Fruit fly (Drosophila melanogaster) whole organism, embryonic: ENCODE data around the gene Cdc7.

Experiments used
- CG10431 ChIP-seq: fragments of 200-800 bp; sonication (Bioruptor generic); optimal IDR thresholded peaks from 3 replicates; lab custom pipeline; 2018; ENCODE audit warnings: missing biosample characterization, mild to moderate bottlenecking, missing genetic modification characterization
- CG11504 ChIP-seq: fragments of 200-800 bp; sonication (Bioruptor generic); optimal IDR thresholded peaks from 3 replicates; lab custom pipeline; 2019; ENCODE audit warnings: missing biosample characterization, mild to moderate bottlenecking, missing genetic modification characterization, moderate library complexity
- CG12219 ChIP-seq: fragments of 200-800 bp; sonication (Bioruptor generic); optimal IDR thresholded peaks from 3 replicates; lab custom pipeline; 2018; ENCODE audit warnings: missing biosample characterization, mild to moderate bottlenecking, missing genetic modification characterization
- CG13894 ChIP-seq: fragments of 200-800 bp; sonication (Bioruptor generic); optimal IDR thresholded peaks from 3 replicates; lab custom pipeline; 2018; ENCODE audit warnings: missing biosample characterization, mild to moderate bottlenecking, missing genetic modification characterization, moderate library complexity
- CG14710 ChIP-seq: fragments of 200-800 bp; sonication (Bioruptor generic); optimal IDR thresholded peaks from 3 replicates; lab custom pipeline; 2019; ENCODE audit warnings: missing biosample characterization, mild to moderate bottlenecking, missing genetic modification characterization, moderate library complexity
- CG15269 ChIP-seq: fragments of 200-800 bp; sonication (Bioruptor generic); optimal IDR thresholded peaks from 2 replicates; lab custom pipeline; 2018; ENCODE audit warnings: missing biosample characterization, mild to moderate bottlenecking, missing genetic modification characterization, moderate library complexity
- CG16813 ChIP-seq: fragments of 200-800 bp; sonication (Bioruptor generic); IDR thresholded peaks from 3 replicates; pipeline ENCODE4 v1.3.6; 2022; ENCODE audit warnings: missing biosample characterization, missing genetic modification characterization; ENCODE audit not compliant: partially characterized antibody
- CG17802 ChIP-seq: fragments of 200-800 bp; sonication (Bioruptor generic); optimal IDR thresholded peaks from 2 replicates; lab custom pipeline; 2018; ENCODE audit warnings: missing biosample characterization, mild to moderate bottlenecking, missing genetic modification characterization, moderate library complexity
- CG17829 ChIP-seq: fragments of 200-800 bp; optimal IDR thresholded peaks from 2 replicates; lab custom pipeline; 2019; ENCODE audit warnings: missing biosample characterization, mild to moderate bottlenecking, missing genetic modification characterization, moderate library complexity
- CG2712 ChIP-seq: fragments of 200-800 bp; optimal IDR thresholded peaks from 3 replicates; lab custom pipeline; 2019; ENCODE audit warnings: missing biosample characterization, mild to moderate bottlenecking, missing genetic modification characterization, moderate library complexity
- CG32532 ChIP-seq: fragments of 200-800 bp; sonication (Bioruptor generic); IDR thresholded peaks from 2 replicates; pipeline ENCODE4 v1.3.6; 2022; ENCODE audit warnings: missing biosample characterization, missing genetic modification characterization
- CG4404 ChIP-seq: fragments of 200-800 bp; sonication (Bioruptor generic); IDR thresholded peaks from 2 replicates; pipeline ENCODE4 v1.3.6; 2022; ENCODE audit warnings: missing biosample characterization, missing genetic modification characterization
- CG6791 ChIP-seq: fragments of 200-800 bp; sonication (Bioruptor generic); IDR thresholded peaks from 3 replicates; pipeline ENCODE4 v1.3.6; 2022; ENCODE audit warnings: missing biosample characterization, missing genetic modification characterization; ENCODE audit not compliant: partially characterized antibody
- CG8290 ChIP-seq, 3 experiments: fragments of 200-800 bp; sonication (Bioruptor generic); optimal IDR thresholded peaks; 2 replicates each; lab custom pipeline; 2016 to 2019; ENCODE audit warnings: missing biosample characterization in 3 of 3, missing genetic modification characterization in 3 of 3, mild to moderate bottlenecking in 2 of 3, moderate library complexity in 1 of 3
- CTCF ChIP-seq: fragments of 200-800 bp; sonication (Bioruptor generic); optimal IDR thresholded peaks from 2 replicates; lab custom pipeline; 2017; ENCODE audit warnings: missing biosample characterization, mild to moderate bottlenecking, missing genetic modification characterization, moderate library complexity
- Dad ChIP-seq: fragments of 200-800 bp; sonication (Bioruptor generic); optimal IDR thresholded peaks from 3 replicates; lab custom pipeline; 2016; ENCODE audit warnings: missing biosample characterization, missing genetic modification characterization
- Dfd ChIP-seq, 2 experiments: fragments of >200 bp; optimal IDR thresholded peaks; 2 replicates each; lab custom pipeline; 2017; ENCODE audit warnings: missing biosample characterization in 2 of 2, missing genetic modification characterization in 2 of 2
- Ets97D ChIP-seq: fragments of 200-800 bp; sonication (Bioruptor generic); optimal IDR thresholded peaks from 3 replicates; lab custom pipeline; 2016; ENCODE audit warnings: missing biosample characterization, missing genetic modification characterization
- Fer1 ChIP-seq: fragments of 200-800 bp; sonication (Bioruptor generic); optimal IDR thresholded peaks from 2 replicates; lab custom pipeline; 2017; ENCODE audit warnings: missing biosample characterization, mild to moderate bottlenecking, missing genetic modification characterization
- Gug ChIP-seq: fragments of 200-800 bp; sonication (Bioruptor generic); IDR thresholded peaks from 4 replicates; pipeline ENCODE4 v1.3.6; 2022; ENCODE audit warnings: missing biosample characterization, missing genetic modification characterization
- H15 ChIP-seq: fragments of 200-800 bp; sonication (Bioruptor generic); IDR thresholded peaks from 3 replicates; pipeline ENCODE4 v1.3.6; 2022; ENCODE audit warnings: missing biosample characterization, missing genetic modification characterization
- HLH4C ChIP-seq: fragments of 200-800 bp; sonication (Bioruptor generic); IDR thresholded peaks from 3 replicates; pipeline ENCODE4 v1.3.6; 2022; ENCODE audit warnings: missing biosample characterization, missing genetic modification characterization; ENCODE audit not compliant: partially characterized antibody
- Lim3 ChIP-seq: fragments of 200-800 bp; sonication (Bioruptor generic); IDR thresholded peaks from 2 replicates; pipeline ENCODE4 v1.3.6; 2022; ENCODE audit warnings: missing biosample characterization, missing genetic modification characterization
- Lpt ChIP-seq: fragments of >200 bp; optimal IDR thresholded peaks from 2 replicates; lab custom pipeline; 2018; ENCODE audit warnings: missing biosample characterization, missing genetic modification characterization
- MESR4 ChIP-seq: fragments of 200-800 bp; sonication (Bioruptor generic); optimal IDR thresholded peaks from 2 replicates; lab custom pipeline; 2018; ENCODE audit warnings: missing biosample characterization, mild to moderate bottlenecking, missing genetic modification characterization, moderate library complexity
- NC2α ChIP-seq: fragments of 200-800 bp; sonication (Bioruptor generic); optimal IDR thresholded peaks from 2 replicates; lab custom pipeline; 2016; ENCODE audit warnings: missing biosample characterization, missing genetic modification characterization
- Nf-YA ChIP-seq: fragments of 200-800 bp; sonication (Bioruptor generic); IDR thresholded peaks from 2 replicates; pipeline ENCODE4 v1.3.6; 2022; ENCODE audit warnings: missing biosample characterization, missing genetic modification characterization
- Opbp ChIP-seq: fragments of 200-800 bp; sonication (Bioruptor generic); IDR thresholded peaks from 3 replicates; pipeline ENCODE4 v1.3.6; 2022; ENCODE audit warnings: missing biosample characterization, missing genetic modification characterization; ENCODE audit not compliant: partially characterized antibody
- Scr ChIP-seq: fragments of 200-800 bp; sonication (Bioruptor generic); IDR thresholded peaks from 2 replicates; pipeline ENCODE4 v1.3.6; 2022; ENCODE audit warnings: missing biosample characterization, missing genetic modification characterization; ENCODE audit not compliant: partially characterized antibody
- Sox102F ChIP-seq: fragments of 200-800 bp; sonication (Bioruptor generic); optimal IDR thresholded peaks from 2 replicates; lab custom pipeline; 2018; ENCODE audit warnings: missing biosample characterization, mild to moderate bottlenecking, missing genetic modification characterization, moderate library complexity
- Xbp1 ChIP-seq: fragments of 200-800 bp; sonication (Bioruptor generic); optimal IDR thresholded peaks from 3 replicates; lab custom pipeline; 2016; ENCODE audit warnings: missing biosample characterization, mild to moderate bottlenecking, missing genetic modification characterization
- al ChIP-seq: fragments of 200-800 bp; sonication (Bioruptor generic); IDR thresholded peaks from 2 replicates; pipeline ENCODE4 v1.3.6; 2022; ENCODE audit warnings: missing biosample characterization, missing genetic modification characterization
- bbx ChIP-seq: fragments of 200-800 bp; sonication (Bioruptor generic); IDR thresholded peaks from 2 replicates; pipeline ENCODE4 v1.3.6; 2022; ENCODE audit warnings: missing biosample characterization, missing genetic modification characterization; ENCODE audit not compliant: partially characterized antibody
- bsh ChIP-seq, 2 experiments: fragments of 200-800 bp; sonication (Bioruptor generic); optimal IDR thresholded peaks; 2 replicates each; lab custom pipeline; 2017 to 2018; ENCODE audit warnings: mild to moderate bottlenecking in 2 of 2, missing biosample characterization in 2 of 2, missing genetic modification characterization in 2 of 2, moderate library complexity in 1 of 2
- chinmo ChIP-seq: fragments of 200-800 bp; sonication (Bioruptor generic); IDR thresholded peaks from 4 replicates; pipeline ENCODE4 v1.3.6; 2022; ENCODE audit warnings: missing biosample characterization, missing genetic modification characterization; ENCODE audit not compliant: partially characterized antibody
- crc ChIP-seq: fragments of 200-800 bp; sonication (Bioruptor generic); optimal IDR thresholded peaks from 2 replicates; lab custom pipeline; 2016; ENCODE audit warnings: missing biosample characterization, missing genetic modification characterization
- hbn ChIP-seq: fragments of 200-800 bp; sonication (Bioruptor generic); IDR thresholded peaks from 2 replicates; pipeline ENCODE4 v1.3.6; 2022; ENCODE audit warnings: missing biosample characterization, missing genetic modification characterization; ENCODE audit not compliant: partially characterized antibody
- insv ChIP-seq, 2 experiments: fragments of 200-800 bp; sonication (Bioruptor generic); optimal IDR thresholded peaks; 3 replicates each; lab custom pipeline; 2016 to 2018; ENCODE audit warnings: missing biosample characterization in 2 of 2, missing genetic modification characterization in 2 of 2
- mld ChIP-seq: fragments of 200-800 bp; sonication (Bioruptor generic); IDR thresholded peaks from 3 replicates; pipeline ENCODE4 v1.3.6; 2022; ENCODE audit warnings: missing biosample characterization, missing genetic modification characterization; ENCODE audit not compliant: partially characterized antibody
- oc ChIP-seq: fragments of 200-800 bp; sonication (Bioruptor generic); optimal IDR thresholded peaks from 2 replicates; lab custom pipeline; 2018; ENCODE audit warnings: missing biosample characterization, mild to moderate bottlenecking, missing genetic modification characterization, moderate library complexity
- p53 ChIP-seq: fragments of 200-800 bp; sonication (Bioruptor generic); optimal IDR thresholded peaks from 2 replicates; lab custom pipeline; 2016; ENCODE audit warnings: missing biosample characterization, missing genetic modification characterization
- row ChIP-seq: fragments of 200-800 bp; sonication (Bioruptor generic); IDR thresholded peaks from 3 replicates; pipeline ENCODE4 v1.3.6; 2022; ENCODE audit warnings: missing biosample characterization, missing genetic modification characterization
- sd ChIP-seq: fragments of 200-800 bp; sonication (Bioruptor generic); optimal IDR thresholded peaks from 3 replicates; lab custom pipeline; 2018; ENCODE audit warnings: missing biosample characterization, mild to moderate bottlenecking, missing genetic modification characterization, moderate library complexity
- sens ChIP-seq: fragments of 200-800 bp; sonication (Bioruptor generic); peaks from one replicate; lab custom pipeline; 2016; ENCODE audit warnings: missing biosample characterization, missing genetic modification characterization
- sna ChIP-seq: fragments of 200-800 bp; sonication (Bioruptor generic); IDR thresholded peaks from 2 replicates; pipeline ENCODE4 v1.3.6; 2022; ENCODE audit warnings: missing biosample characterization, missing genetic modification characterization; ENCODE audit not compliant: partially characterized antibody
- so ChIP-seq: fragments of 200-800 bp; sonication (Bioruptor generic); IDR thresholded peaks from 3 replicates; pipeline ENCODE4 v1.3.6; 2022; ENCODE audit warnings: missing biosample characterization, missing genetic modification characterization
- sr ChIP-seq: fragments of 200-800 bp; sonication (Bioruptor generic); IDR thresholded peaks from 3 replicates; pipeline ENCODE4 v1.3.6; 2022; ENCODE audit warnings: missing biosample characterization, missing genetic modification characterization
- tna ChIP-seq: fragments of 200-800 bp; sonication (Bioruptor generic); IDR thresholded peaks from 2 replicates; pipeline ENCODE4 v1.3.6; 2022; ENCODE audit warnings: missing biosample characterization, missing genetic modification characterization; ENCODE audit not compliant: partially characterized antibody
- yki ChIP-seq: fragments of >200 bp; optimal IDR thresholded peaks from 3 replicates; lab custom pipeline; 2018

The Cdc7 gene

DNA sequence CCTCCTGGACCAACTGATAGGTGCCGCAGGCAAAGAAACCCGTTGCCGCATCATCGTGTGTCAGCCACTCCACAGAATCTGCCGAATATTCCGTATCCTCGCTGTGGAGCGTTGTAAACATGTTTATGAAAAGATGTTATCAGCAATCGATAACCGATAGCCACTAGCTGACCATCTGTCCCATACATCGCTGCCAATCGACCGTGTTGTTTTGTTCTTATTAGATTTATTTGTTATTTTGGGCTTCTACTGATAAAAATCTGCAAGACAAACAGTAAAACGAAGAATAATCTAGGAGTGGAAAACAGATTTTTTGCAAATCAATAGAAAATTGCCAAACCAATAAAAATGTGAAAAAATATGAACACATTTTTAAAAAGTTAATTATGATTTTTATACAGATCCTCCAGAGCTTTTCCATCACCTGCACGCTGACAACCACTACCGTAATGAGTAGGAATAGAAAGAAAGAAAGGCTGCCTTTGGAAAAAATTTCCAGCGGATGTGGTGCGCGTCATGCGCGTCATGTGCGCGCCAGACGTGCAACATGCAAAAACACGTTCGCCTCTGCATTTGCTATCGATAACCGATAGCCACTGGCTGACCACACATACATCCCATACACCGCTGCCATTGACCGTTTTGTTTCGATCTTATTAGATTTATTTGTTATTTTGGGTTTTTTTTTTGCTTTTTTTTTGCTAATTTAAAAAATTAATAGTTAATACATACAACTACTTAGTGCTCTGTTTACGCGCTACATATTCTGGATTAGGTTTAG, 34.5 kb downstream of the Cdc7 start, which contains the start of gene CG3184 (continued):
- TF ChIP-seq HLH4C (GFP tag; lab: Robert Waterston, UW): peak; percentile 67
- peak in 1 of 2 experiments; percentile 76 for TF ChIP-seq insv (GFP tag; optimal IDR thresholded peaks at IDR 0.05; lab: Kevin White, UChicago)
- TF ChIP-seq sna (GFP tag; lab: Robert Waterston, UW): no peak
- no peak for TF ChIP-seq MESR4 (GFP tag; lab: Kevin White, UChicago)
- no peak for TF ChIP-seq Gug
- TF ChIP-seq CG12219 (GFP tag; lab: Kevin White, UChicago): no peak
- TF ChIP-seq CG15269 (tag; lab: Kevin White, UChicago): no peak
- 0 out of 3 replicates have a peak, but pooled peaks have one; percentile 13 for TF ChIP-seq row (GFP tag; lab: Robert Waterston, UW)
- TF ChIP-seq CG8290 (GFP tag; optimal IDR thresholded peaks at IDR 0.05; lab: Kevin White, UChicago): peak; percentile 25
- no peak for TF ChIP-seq CG8290 (tag; optimal IDR thresholded peaks at IDR 0.05; lab: Kevin White, UChicago)
- no peak for TF ChIP-seq CG17829
- peak; percentile 30; the same call in 2 of the 3 replicates for TF ChIP-seq Opbp (GFP tag; lab: Robert Waterston, UW)
- TF ChIP-seq CG2712 (tag; lab: Kevin White, UChicago): no peak
- TF ChIP-seq bbx (GFP tag; lab: Robert Waterston, UW): peak; percentile 57
- no peak for TF ChIP-seq Lpt (GFP tag; lab: Kevin White, UChicago)
- TF ChIP-seq sd: no peak
- peak; percentile 13 for TF ChIP-seq CG14710 (tag; lab: Kevin White, UChicago)
- TF ChIP-seq tna (GFP tag; lab: Robert Waterston, UW): peak; percentile 49
- no peak for TF ChIP-seq yki (lab: Kevin White, UChicago)
- no peak for TF ChIP-seq so (GFP tag; lab: Robert Waterston, UW)
- TF ChIP-seq chinmo: no peak
- TF ChIP-seq Dfd (GFP tag; optimal IDR thresholded peaks at IDR 0.05; lab: Kevin White, UChicago): no peak
- TF ChIP-seq mld (GFP tag; lab: Robert Waterston, UW): no peak; the same call in 2 of the 3 replicates
- TF ChIP-seq Xbp1: no peak
- TF ChIP-seq oc (tag; lab: Kevin White, UChicago): no peak
- TF ChIP-seq CG11504 (tag; lab: Kevin White, UChicago): no peak
- peak; percentile 71 for TF ChIP-seq CG6791
- TF ChIP-seq sr (GFP tag; lab: Robert Waterston, UW): 0 out of 3 replicates have a peak, but pooled peaks have one; percentile 25
- no peak for TF ChIP-seq CG32532 (GFP tag; lab: Robert Waterston, UW)
- no peak for TF ChIP-seq Dad
- TF ChIP-seq CG16813 (GFP tag; lab: Robert Waterston, UW): peak; percentile 45; the same call in 2 of the 3 replicates
- TF ChIP-seq CG4404: no peak
- no peak for TF ChIP-seq al (GFP tag; lab: Robert Waterston, UW)
- no peak for TF ChIP-seq CG10431 (GFP tag; lab: Kevin White, UChicago)
- peak; percentile 37 for TF ChIP-seq Ets97D (GFP tag; lab: Kevin White, UChicago)
- TF ChIP-seq Nf-YA: no peak
- TF ChIP-seq CG13894: no peak
- TF ChIP-seq p53 (GFP tag; lab: Kevin White, UChicago): peak; percentile 90
- TF ChIP-seq Scr: peak; percentile 54
- TF ChIP-seq bsh (GFP tag; optimal IDR thresholded peaks at IDR 0.05; lab: Kevin White, UChicago): no peak
- TF ChIP-seq Fer1 (GFP tag; lab: Kevin White, UChicago): no peak
- TF ChIP-seq Lim3 (GFP tag; lab: Robert Waterston, UW): no peak
- no peak for TF ChIP-seq H15 (GFP tag; lab: Robert Waterston, UW)
- TF ChIP-seq hbn (GFP tag; lab: Robert Waterston, UW): peak; percentile 40; the same call in 1 of the 2 replicates
- TF ChIP-seq NC2α (GFP tag; lab: Kevin White, UChicago): no peak
- TF ChIP-seq sens (GFP tag; lab: Kevin White, UChicago): peak; percentile 30
- no peak for TF ChIP-seq CG17802 (tag; lab: Kevin White, UChicago)
- no peak for TF ChIP-seq Sox102F
- TF ChIP-seq crc (GFP tag; lab: Kevin White, UChicago): no peak
- TF ChIP-seq CTCF (GFP tag; lab: Kevin White, UChicago): no peak
